Worm (Caenorhabditis elegans) whole organism, late embryonic: ENCODE results near the gene gem-4.

Experiments used
- ama-1 ChIP-seq: fragments of 150-350 bp; optimal IDR thresholded peaks from 2 replicates; lab custom pipeline; 2014
- ceh-18 ChIP-seq: sonication (generic microtip); optimal IDR thresholded peaks from 2 replicates; lab custom pipeline; 2016; ENCODE audit warnings: missing genetic modification characterization, missing compliant biosample characterization
- ceh-48 ChIP-seq: sonication (generic microtip); optimal IDR thresholded peaks from 2 replicates; lab custom pipeline; 2016; ENCODE audit warnings: missing genetic modification characterization, inconsistent platforms, missing compliant biosample characterization
- ceh-6 ChIP-seq: fragments of 200-800 bp; sonication (Bioruptor generic); optimal IDR thresholded peaks from 2 replicates; lab custom pipeline; 2018; ENCODE audit warnings: mild to moderate bottlenecking, missing genetic modification characterization, missing compliant biosample characterization
- dve-1 ChIP-seq: sonication (generic microtip); optimal IDR thresholded peaks from 2 replicates; lab custom pipeline; 2017; ENCODE audit warnings: antibody characterized with exemption, mild to moderate bottlenecking, missing genetic modification characterization, missing compliant biosample characterization
- hlh-13 ChIP-seq: fragments of 200-800 bp; sonication (Bioruptor generic); optimal IDR thresholded peaks from 2 replicates; lab custom pipeline; 2018; ENCODE audit warnings: mild to moderate bottlenecking, missing genetic modification characterization, missing compliant biosample characterization
- hlh-30 ChIP-seq: sonication (generic microtip); optimal IDR thresholded peaks from 2 replicates; lab custom pipeline; 2017; ENCODE audit warnings: antibody characterized with exemption, missing genetic modification characterization, missing compliant biosample characterization; ENCODE audit not compliant: insufficient read depth
- lin-11 ChIP-seq: fragments of 200-800 bp; sonication (Bioruptor generic); optimal IDR thresholded peaks from 2 replicates; lab custom pipeline; 2018; ENCODE audit warnings: mild to moderate bottlenecking, missing genetic modification characterization, missing compliant biosample characterization
- npax-4 ChIP-seq: sonication (generic microtip); optimal IDR thresholded peaks from 2 replicates; lab custom pipeline; 2016; ENCODE audit warnings: missing genetic modification characterization, missing compliant biosample characterization
- pqm-1 ChIP-seq: sonication (generic microtip); optimal IDR thresholded peaks from 2 replicates; lab custom pipeline; 2016; ENCODE audit warnings: missing genetic modification characterization, missing compliant biosample characterization
- sdc-2 ChIP-seq: sonication (generic microtip); optimal IDR thresholded peaks from 2 replicates; lab custom pipeline; 2016; ENCODE audit warnings: missing genotype, missing genetic modification characterization, missing compliant biosample characterization
- sox-4 ChIP-seq: sonication (generic microtip); optimal IDR thresholded peaks from 2 replicates; lab custom pipeline; 2017; ENCODE audit warnings: mild to moderate bottlenecking, missing genetic modification characterization, inconsistent platforms, missing compliant biosample characterization
- tbx-7 ChIP-seq: sonication (generic microtip); optimal IDR thresholded peaks from 2 replicates; lab custom pipeline; 2016; ENCODE audit warnings: missing genotype, missing genetic modification characterization, missing compliant biosample characterization
- unc-55 ChIP-seq: sonication (generic microtip); optimal IDR thresholded peaks from 2 replicates; lab custom pipeline; 2017; ENCODE audit warnings: missing biosample characterization, missing genetic modification reagents, missing genetic modification characterization

- no peak for TF ChIP-seq tbx-7 (tag; lab: Kevin White, UChicago)
- no peak for TF ChIP-seq sdc-2 (tag; lab: Kevin White, UChicago)
- no peak for TF ChIP-seq hlh-13 (GFP tag; lab: Kevin White, UChicago)
- no peak for TF ChIP-seq sox-4 (tag; lab: Kevin White, UChicago)
- no peak for TF ChIP-seq unc-55 (GFP tag; lab: Kevin White, UChicago)
- no peak for TF ChIP-seq dve-1 (tag; lab: Kevin White, UChicago)
- TF ChIP-seq pqm-1 (tag; lab: Kevin White, UChicago) = no peak
- TF ChIP-seq ama-1 (lab: Kevin White, UChicago) = no peak
- TF ChIP-seq npax-4 (tag; lab: Kevin White, UChicago) = no peak
- no peak for TF ChIP-seq hlh-30 (tag; lab: Kevin White, UChicago)
- TF ChIP-seq ceh-6 (GFP tag; lab: Kevin White, UChicago) = no peak
- TF ChIP-seq lin-11 (tag; lab: Kevin White, UChicago) = no peak
- TF ChIP-seq ceh-18 (tag; lab: Kevin White, UChicago) = no peak
- TF ChIP-seq ceh-48 (tag; lab: Kevin White, UChicago) = no peak
Observed at ce11 chrIV:11718653-11719052, 26.8 kb upstream of the gem-4 start.
